Fruit fly (Drosophila melanogaster) whole organism, adult: ENCODE results near the gene CG11694.

ENCODE experiments used
- CG14711 ChIP-seq: fragments of 200-800 bp; sonication (Bioruptor generic); optimal IDR thresholded peaks from 2 replicates; lab custom pipeline; 2018; ENCODE audit warnings: missing biosample characterization, mild to moderate bottlenecking, missing genetic modification characterization, moderate library complexity
- CG1620 ChIP-seq: fragments of 200-800 bp; sonication (Bioruptor generic); optimal IDR thresholded peaks from 2 replicates; lab custom pipeline; 2016; ENCODE audit warnings: missing biosample characterization, missing genetic modification characterization
- CG5204 ChIP-seq: fragments of 200-800 bp; sonication (Bioruptor generic); optimal IDR thresholded peaks from 2 replicates; lab custom pipeline; 2016; ENCODE audit warnings: missing biosample characterization, missing genetic modification characterization
- Hr96 ChIP-seq: fragments of 200-800 bp; sonication (Bioruptor generic); optimal IDR thresholded peaks from 2 replicates; lab custom pipeline; 2016; ENCODE audit warnings: missing biosample characterization, missing genetic modification characterization
- Mnt ChIP-seq: fragments of 200-800 bp; sonication (Bioruptor generic); optimal IDR thresholded peaks from 2 replicates; lab custom pipeline; 2016; ENCODE audit warnings: missing biosample characterization, mild to moderate bottlenecking, missing genetic modification characterization
- cic ChIP-seq: fragments of 200-800 bp; sonication (Bioruptor generic); optimal IDR thresholded peaks from 2 replicates; lab custom pipeline; 2017; ENCODE audit warnings: missing biosample characterization, mild to moderate bottlenecking, missing genetic modification characterization, moderate library complexity
- kay ChIP-seq: fragments of 200-800 bp; sonication (Bioruptor generic); peaks from one replicate; lab custom pipeline; 2016; ENCODE audit warnings: missing biosample characterization, missing genetic modification characterization, borderline replicate concordance
- pad ChIP-seq: fragments of 200-800 bp; sonication (Bioruptor generic); optimal IDR thresholded peaks from 3 replicates; lab custom pipeline; 2017; ENCODE audit warnings: missing biosample characterization, missing genetic modification characterization, mild to moderate bottlenecking, moderate library complexity, missing genetic modification reagents
- tj ChIP-seq: fragments of 200-800 bp; sonication (Bioruptor generic); optimal IDR thresholded peaks from 3 replicates; lab custom pipeline; 2017; ENCODE audit warnings: missing biosample characterization, mild to moderate bottlenecking, missing genetic modification characterization, moderate library complexity
- toe ChIP-seq: fragments of 200-800 bp; sonication (Bioruptor generic); optimal IDR thresholded peaks from 2 replicates; lab custom pipeline; 2016; ENCODE audit warnings: missing biosample characterization, missing genetic modification characterization

- no peak for TF ChIP-seq CG14711 (tag; lab: Kevin White, UChicago)
- TF ChIP-seq CG1620, result no peak
- no peak for TF ChIP-seq Mnt (GFP tag; lab: Kevin White, UChicago)
- TF ChIP-seq tj (GFP tag; lab: Kevin White, UChicago), result no peak
- TF ChIP-seq kay (GFP tag; lab: Kevin White, UChicago), result peak; percentile 67
- TF ChIP-seq pad, result no peak
- TF ChIP-seq toe (GFP tag; lab: Kevin White, UChicago), result no peak
- TF ChIP-seq cic, result no peak
- no peak for TF ChIP-seq CG5204 (GFP tag; lab: Kevin White, UChicago)
- no peak for TF ChIP-seq Hr96 (GFP tag; lab: Kevin White, UChicago)
Measured at dm6 chr3R:8333768-8334470, 22.0 kb upstream of the CG11694 start, which contains the start of gene Poxm.
